Worm (Caenorhabditis elegans): Measurements from ENCODE around the gene tat-6.

DNA sequence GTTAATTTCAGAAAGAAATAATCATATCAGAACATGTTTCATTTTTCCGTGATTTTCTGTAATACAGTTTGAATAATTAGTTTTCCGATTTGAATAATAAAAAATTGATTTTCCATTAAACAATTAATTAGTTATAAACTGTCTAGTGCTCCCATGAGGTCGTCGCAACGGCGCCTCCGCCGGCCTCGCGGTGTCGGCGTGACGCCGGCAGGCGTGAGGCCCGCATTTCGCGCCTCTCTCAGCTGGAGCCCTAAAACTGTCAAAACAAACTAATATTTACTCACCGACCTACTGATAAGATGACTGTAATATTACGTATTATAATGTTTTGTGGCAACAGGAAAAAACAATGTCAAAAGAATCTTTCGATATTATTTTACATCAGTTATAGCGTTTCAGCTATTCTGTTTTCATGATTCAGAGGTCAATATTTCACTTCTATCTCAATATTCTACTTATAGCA, 4.4 kb downstream of the tat-6 start, which contains the start of gene F02C9.2:
- TF ChIP-seq unc-39 (tag; optimal IDR thresholded peaks at IDR 0.05) (no peak), saeg-2 (GFP tag; IDR thresholded peaks at IDR 0.05) (no peak), nhr-76 (tag; optimal IDR thresholded peaks at IDR 0.05) (no peak), lin-15B (tag; optimal IDR thresholded peaks at IDR 0.05) (no peak)

Data from whole organism, L4 larva.